Worm (Caenorhabditis elegans) whole organism, L1 larva: ENCODE results near the gene C16C8.4.

Source experiments
- egl-13 ChIP-seq: sonication (generic microtip); optimal IDR thresholded peaks from 2 replicates; lab custom pipeline; 2016; ENCODE audit warnings: missing genotype, missing genetic modification reagents, missing genetic modification characterization, missing compliant biosample characterization
- vab-15 ChIP-seq: sonication (generic microtip); optimal IDR thresholded peaks from 2 replicates; lab custom pipeline; 2017; ENCODE audit warnings: missing genotype, mild to moderate bottlenecking, missing genetic modification characterization, missing compliant biosample characterization
- zag-1 ChIP-seq: fragments of 150-350 bp; optimal IDR thresholded peaks from 2 replicates; lab custom pipeline; 2014; ENCODE audit warnings: missing biosample characterization, missing genetic modification characterization

Gene C16C8.4

DNA sequence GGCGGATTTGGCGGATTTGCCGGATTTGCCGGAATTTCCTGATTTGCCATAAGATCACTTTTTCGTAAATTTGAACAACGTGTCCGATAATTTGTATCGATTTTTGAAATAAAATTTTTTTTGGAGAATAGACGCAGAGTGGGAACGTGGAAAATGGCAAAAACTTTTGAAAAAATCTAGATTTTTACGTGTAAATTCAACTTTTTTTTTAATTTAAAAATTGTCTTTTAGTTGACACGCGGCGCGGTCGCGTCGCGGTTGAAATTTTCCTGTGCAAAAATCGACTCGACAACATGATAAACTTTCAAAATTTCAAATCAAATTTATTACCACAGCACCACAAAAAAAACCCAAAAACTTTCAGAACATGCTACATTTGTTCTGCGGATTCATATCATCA, 48.7 kb downstream of the C16C8.4 start, which contains the start of gene nep-20:
TSS of gene nep-20 (minus strand) at position 101 of the 400 bp plus-strand sequence.
- TF ChIP-seq egl-13 (tag; lab: Kevin White, UChicago) = no peak
- TF ChIP-seq zag-1 (tag; lab: Kevin White, UChicago) = no peak
- no peak for TF ChIP-seq vab-15
